Fruit fly (Drosophila melanogaster) S2 (cell line): ENCODE measurements around the gene Nmdar1.

Source experiments
- CG8478 ChIP-seq: fragments of >200 bp; optimal IDR thresholded peaks from 2 replicates; lab custom pipeline; 2018
- CTCF ChIP-seq, 2 experiments: fragments of >200 bp; optimal IDR thresholded peaks; 2 replicates each; lab custom pipeline; 2018

Gene Nmdar1

DNA sequence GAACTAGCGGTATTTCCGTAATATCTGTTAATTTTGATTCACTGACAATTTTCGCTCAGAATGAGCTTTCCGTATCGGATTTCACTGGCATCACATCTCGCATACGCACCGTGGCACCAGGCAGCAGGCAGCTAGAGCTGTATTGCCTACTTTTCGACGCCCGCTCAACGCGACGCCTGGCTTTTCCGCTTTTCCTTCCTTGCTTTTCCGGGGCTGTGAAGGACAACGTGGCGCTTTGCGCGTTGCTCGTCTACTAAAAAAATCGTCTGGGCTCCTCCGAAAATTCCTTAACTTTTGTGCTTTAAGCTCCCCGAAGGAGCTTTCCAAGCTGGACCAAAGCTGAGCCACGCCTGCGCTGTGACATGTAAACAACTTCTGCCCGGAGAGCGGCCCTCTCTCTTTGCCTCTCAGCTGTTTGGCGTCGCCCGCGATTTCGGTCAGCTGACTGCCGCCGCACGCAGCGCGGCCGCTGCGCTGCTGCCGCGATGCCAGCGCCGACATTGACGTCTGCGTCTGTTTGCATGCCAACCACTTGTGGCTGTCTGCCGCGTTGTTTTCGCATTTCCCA lies at the start of gene Nmdar1, which contains the start of gene CG43845:
Gene Nmdar1 (minus strand): TSS at position 259 of the 568 bp plus-strand sequence.
Gene CG43845 (minus strand): TSS at position 51 of the 568 bp plus-strand sequence.
- TF ChIP-seq CG8478 (lab: Kevin White, UChicago), result no peak
- TF ChIP-seq CTCF (optimal IDR thresholded peaks at IDR 0.05; lab: Kevin White, UChicago), result no peak

dm6 chr3R:5571756-5572155 lies 48.6 kb upstream of the Nmdar1 start:
- TF ChIP-seq CTCF (optimal IDR thresholded peaks at IDR 0.05; lab: Kevin White, UChicago) (no peak), CG8478 (lab: Kevin White, UChicago) (no peak)

DNA sequence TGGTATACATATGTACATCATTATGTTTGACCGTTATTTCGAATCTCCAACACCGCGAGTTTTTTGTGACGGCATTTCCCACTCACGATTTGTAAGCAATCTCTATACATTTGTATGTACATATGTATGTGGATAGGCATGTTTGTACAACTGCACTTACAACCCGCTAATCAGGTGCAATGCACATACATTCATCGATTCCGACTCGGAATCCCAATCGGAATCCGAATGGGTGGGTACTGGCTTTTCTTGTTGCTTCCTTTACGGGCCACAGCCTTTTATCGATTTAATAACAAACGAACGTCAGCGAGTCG lies 48.3 kb upstream of the Nmdar1 start:
- TF ChIP-seq CTCF (optimal IDR thresholded peaks at IDR 0.05; lab: Kevin White, UChicago) (no peak), CG8478 (lab: Kevin White, UChicago) (no peak)

DNA sequence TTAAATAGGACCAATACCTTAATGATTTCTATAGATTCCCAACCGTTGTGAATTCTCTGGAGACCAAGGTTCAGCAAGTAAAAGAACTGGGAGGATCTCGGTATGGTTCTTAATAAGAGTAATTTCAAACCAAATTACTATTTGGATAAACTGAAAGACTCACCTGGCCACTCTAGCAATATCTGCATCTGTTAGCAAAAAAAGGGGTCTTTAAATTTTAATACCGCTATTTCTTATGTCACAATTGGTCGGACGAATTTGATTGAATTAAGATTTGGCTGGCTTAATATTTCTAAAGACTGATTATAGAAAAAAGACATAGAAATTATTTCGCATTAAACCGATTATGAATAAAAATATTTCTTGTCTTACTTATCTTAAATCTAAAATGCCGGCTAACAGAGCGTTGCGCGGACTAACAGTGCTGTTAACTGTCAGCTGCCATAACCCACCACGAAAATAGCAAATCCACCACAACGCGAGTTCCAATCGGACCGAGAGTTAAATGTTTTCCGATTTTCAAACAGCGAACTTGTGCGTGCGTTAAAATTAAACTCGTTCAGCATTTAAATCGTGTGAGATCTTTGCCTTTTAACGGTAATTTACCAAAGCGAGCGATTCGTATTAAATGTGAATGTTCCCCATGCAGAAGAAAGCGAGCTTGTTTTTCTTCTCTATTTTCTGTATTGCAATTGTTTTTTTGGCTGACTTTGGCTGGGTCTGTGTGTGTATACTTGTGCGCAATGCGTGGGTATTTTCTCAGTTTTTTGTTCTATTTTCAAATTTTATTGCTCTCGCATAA lies 47.7 kb upstream of the Nmdar1 start, which contains the start of gene CRMP:
Gene CRMP (plus strand): TSS at position 474 of the 802 bp plus-strand sequence.
- TF ChIP-seq CG8478 (lab: Kevin White, UChicago), result no peak
- TF ChIP-seq CTCF (optimal IDR thresholded peaks at IDR 0.05; lab: Kevin White, UChicago), result no peak

DNA sequence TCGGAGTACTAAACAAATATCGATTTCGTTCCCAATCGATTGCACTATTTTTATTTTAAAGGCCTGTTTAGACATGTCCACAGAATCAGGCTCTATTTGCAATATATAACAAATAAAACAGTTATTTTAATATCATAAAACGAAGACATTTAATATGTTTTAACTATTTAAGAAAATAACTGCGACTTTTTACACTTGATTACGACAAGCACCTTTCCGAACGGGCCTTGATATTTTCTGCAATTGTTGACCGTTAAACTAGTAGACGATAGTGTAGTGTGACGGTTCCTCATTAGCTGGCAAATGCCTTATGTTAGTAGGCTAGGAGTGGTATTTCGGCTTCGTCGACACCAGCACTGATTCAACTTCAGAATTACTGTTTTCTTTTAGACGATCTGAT lies 45.5 kb upstream of the Nmdar1 start, which contains the start of the genes CG2931 and Rheb:
Gene CG2931 (minus strand): TSS at position 26 of the 400 bp plus-strand sequence.
Gene Rheb (plus strand): TSS at position 332 of the 400 bp plus-strand sequence.
- TF ChIP-seq CG8478 (lab: Kevin White, UChicago) (no peak), CTCF (optimal IDR thresholded peaks at IDR 0.05; lab: Kevin White, UChicago) (no peak)

DNA sequence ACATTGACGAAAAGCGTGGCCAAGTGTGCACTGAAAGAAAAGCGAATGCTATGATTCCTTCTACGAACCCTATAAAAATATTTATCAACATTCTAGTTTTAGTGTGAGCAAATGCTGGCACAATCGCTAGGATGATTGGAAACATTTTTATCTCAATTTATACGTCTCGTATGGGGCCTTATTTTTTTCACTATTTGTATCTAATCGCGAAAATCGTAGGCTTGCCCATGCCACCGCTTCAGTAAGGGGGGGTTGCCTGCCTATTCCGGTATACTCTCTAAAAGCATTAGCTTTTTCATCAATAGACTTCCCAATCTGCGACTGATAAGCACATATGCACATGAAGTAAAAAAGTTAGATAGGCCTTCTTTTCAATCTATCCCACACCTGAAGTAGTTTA lies 42.5 kb upstream of the Nmdar1 start:
- TF ChIP-seq CTCF (optimal IDR thresholded peaks at IDR 0.05; lab: Kevin White, UChicago) (no peak), CG8478 (lab: Kevin White, UChicago) (no peak)

DNA sequence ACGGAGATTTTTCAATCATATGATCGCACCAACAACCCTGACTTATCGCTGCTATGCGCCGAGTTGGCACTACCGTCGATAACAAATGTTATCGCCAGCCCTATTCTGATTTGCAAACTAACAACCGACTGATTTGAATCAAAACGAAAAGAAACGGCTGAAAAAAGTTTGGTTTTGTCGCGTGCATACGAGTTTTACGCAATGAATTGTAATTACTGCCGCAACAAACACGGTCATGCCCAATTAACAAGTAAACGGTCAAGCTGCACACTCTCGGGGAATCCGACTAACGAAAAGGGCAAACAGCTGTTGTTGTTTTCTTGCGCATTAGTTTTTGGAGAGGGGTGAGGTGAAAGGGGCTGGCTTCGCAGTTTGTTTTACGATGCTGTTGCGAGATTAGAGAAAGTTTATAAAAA lies 41.7 kb upstream of the Nmdar1 start, which contains the start of the genes CG14671 and CG12746:
Gene CG14671 (minus strand): TSS at position 41 of the 416 bp plus-strand sequence.
Gene CG12746 (plus strand): TSS at position 91 of the 416 bp plus-strand sequence.
- TF ChIP-seq CG8478 (lab: Kevin White, UChicago), result no peak
- TF ChIP-seq CTCF (optimal IDR thresholded peaks at IDR 0.05; lab: Kevin White, UChicago), result peak in 1 of 2 experiments; percentile 9

dm6 chr3R:5563420-5563819 lies 40.3 kb upstream of the Nmdar1 start, which contains the start of gene Pi4KIIalpha:
Pi4KIIalpha (minus strand) TSS chr3R:5563652.
- TF ChIP-seq CTCF (optimal IDR thresholded peaks at IDR 0.05; lab: Kevin White, UChicago), result peak in 1 of 2 experiments; percentile 9
- no peak for TF ChIP-seq CG8478 (lab: Kevin White, UChicago)

- no peak for TF ChIP-seq CG8478 (lab: Kevin White, UChicago)
- no peak for TF ChIP-seq CTCF (optimal IDR thresholded peaks at IDR 0.05; lab: Kevin White, UChicago)
These were observed 39.8 kb upstream of the Nmdar1 start for dm6 chr3R:5562956-5563355.

- no peak for TF ChIP-seq CG8478 (lab: Kevin White, UChicago)
- no peak for TF ChIP-seq CTCF (optimal IDR thresholded peaks at IDR 0.05; lab: Kevin White, UChicago)
These were observed 31.7 kb upstream of the Nmdar1 start, which contains the start of gene Snm1 for dm6 chr3R:5554852-5555251. Snm1 (plus strand) TSS chr3R:5555084.

dm6 chr3R:5554082-5554481 lies 31.0 kb upstream of the Nmdar1 start, which contains the start of gene Pcmt:
Pcmt (minus strand) TSS chr3R:5554316.
- TF ChIP-seq CTCF (optimal IDR thresholded peaks at IDR 0.05; lab: Kevin White, UChicago), result no peak
- TF ChIP-seq CG8478 (lab: Kevin White, UChicago), result no peak

DNA sequence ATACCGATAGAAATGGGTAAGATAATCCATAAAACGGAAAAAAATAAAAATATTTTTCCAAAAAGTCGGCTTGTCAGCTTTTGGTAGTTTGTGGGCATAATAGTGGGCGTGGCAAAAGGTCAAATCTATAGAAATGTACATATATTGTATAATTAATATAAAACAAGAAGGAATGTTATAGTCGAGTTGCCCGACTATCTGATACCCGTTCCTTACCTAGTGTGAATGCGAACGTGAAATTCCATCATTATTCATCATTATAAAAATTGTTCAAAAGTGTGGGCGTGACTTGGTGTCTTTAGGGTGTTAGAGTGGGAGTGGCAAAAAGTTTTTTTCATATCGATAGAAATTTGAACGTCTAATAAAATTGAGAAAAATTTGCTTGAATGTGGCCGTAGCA lies 28.5 kb upstream of the Nmdar1 start:
- TF ChIP-seq CG8478 (lab: Kevin White, UChicago) (no peak), CTCF (optimal IDR thresholded peaks at IDR 0.05; lab: Kevin White, UChicago) (no peak)

DNA sequence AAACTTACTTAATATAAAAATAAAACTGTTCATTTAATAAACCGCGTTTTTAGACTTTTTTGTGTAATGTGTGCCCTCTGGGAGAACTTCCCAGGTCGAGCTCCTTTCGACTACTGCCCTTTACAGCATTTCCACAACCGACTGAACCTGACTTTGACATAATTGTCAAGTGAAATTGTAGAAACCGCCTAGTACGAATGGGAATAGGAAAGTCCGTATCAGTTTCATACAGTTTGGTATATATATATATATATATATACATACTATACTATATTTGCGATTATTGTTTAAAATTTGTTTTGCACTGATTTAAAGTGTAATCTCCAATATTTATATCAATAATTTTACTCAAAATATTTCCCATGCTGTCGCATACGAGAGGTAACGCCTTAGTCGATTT lies 27.9 kb upstream of the Nmdar1 start, which contains the start of gene mia:
Gene mia (minus strand): TSS at position 101 of the 400 bp plus-strand sequence.
- TF ChIP-seq CG8478 (lab: Kevin White, UChicago) (no peak), CTCF (optimal IDR thresholded peaks at IDR 0.05; lab: Kevin White, UChicago) (no peak)

DNA sequence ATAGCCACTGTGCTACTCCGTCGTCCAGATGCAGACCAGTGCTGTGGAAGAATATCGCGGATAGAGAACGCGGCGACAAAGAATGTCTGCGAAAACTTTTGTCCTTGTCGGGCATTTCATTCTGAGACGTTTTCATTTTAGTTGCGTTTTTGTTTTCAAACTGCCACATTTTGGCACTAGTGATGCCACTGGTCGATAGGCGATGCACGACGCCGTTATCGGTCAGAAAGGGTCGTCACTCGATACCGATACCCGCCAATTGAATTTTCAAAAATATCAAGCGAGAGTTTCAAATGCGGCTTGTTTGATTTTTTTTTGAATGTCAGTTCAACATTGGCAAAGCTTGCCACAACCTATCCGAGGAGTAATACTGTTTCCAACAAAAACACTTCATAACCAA lies 27.3 kb upstream of the Nmdar1 start:
- TF ChIP-seq CG8478 (lab: Kevin White, UChicago), result no peak
- peak; percentile 2 to 4 for TF ChIP-seq CTCF (optimal IDR thresholded peaks at IDR 0.05; lab: Kevin White, UChicago)

dm6 chr3R:5547464-5547943 lies 24.4 kb upstream of the Nmdar1 start, which contains the start of gene CG2519:
CG2519 (minus strand) TSS chr3R:5547775.
- TF ChIP-seq CTCF (optimal IDR thresholded peaks at IDR 0.05; lab: Kevin White, UChicago) (peak; percentile 30 to 44), CG8478 (lab: Kevin White, UChicago) (no peak)
